Worm (Caenorhabditis elegans) whole organism, mixed stage, embryonic: ENCODE measurements around the gene C25D7.10.

ENCODE experiments used
- blmp-1 ChIP-seq: fragments of 150-350 bp; optimal IDR thresholded peaks from 2 replicates; lab custom pipeline; 2014; ENCODE audit warnings: missing biosample characterization, missing genetic modification characterization
- elt-1 ChIP-seq: sonication (generic microtip); optimal IDR thresholded peaks from 2 replicates; lab custom pipeline; 2017; ENCODE audit warnings: missing genetic modification characterization, mild to moderate bottlenecking, missing compliant biosample characterization, antibody characterized with exemption, moderate library complexity, borderline replicate concordance; ENCODE audit not compliant: insufficient read depth
- elt-3 ChIP-seq: fragments of 150-350 bp; optimal IDR thresholded peaks from 2 replicates; lab custom pipeline; 2014; ENCODE audit warnings: missing biosample characterization, missing genetic modification characterization
- mep-1 ChIP-seq: fragments of 150-350 bp; optimal IDR thresholded peaks from 2 replicates; lab custom pipeline; 2017; ENCODE audit warnings: missing biosample characterization, missing genetic modification reagents, missing genetic modification characterization, inconsistent platforms
- mls-2 ChIP-seq: sonication (generic microtip); optimal IDR thresholded peaks from 2 replicates; lab custom pipeline; 2016; ENCODE audit warnings: mild to moderate bottlenecking, missing genetic modification characterization, moderate library complexity, missing compliant biosample characterization
- nhr-12 ChIP-seq: fragments of 150-350 bp; optimal IDR thresholded peaks from 2 replicates; lab custom pipeline; 2014; ENCODE audit warnings: missing biosample characterization, missing genetic modification characterization
- nhr-28 ChIP-seq: fragments of 150-350 bp; optimal IDR thresholded peaks from 2 replicates; lab custom pipeline; 2014; ENCODE audit warnings: missing biosample characterization, missing genetic modification characterization
- snpc-4 ChIP-seq: fragments of 150-350 bp; optimal IDR thresholded peaks from 2 replicates; lab custom pipeline; 2014; ENCODE audit warnings: missing biosample characterization, missing genetic modification characterization
- sptf-1 ChIP-seq: sonication (generic microtip); optimal IDR thresholded peaks from 2 replicates; lab custom pipeline; 2017; ENCODE audit warnings: mild to moderate bottlenecking, missing genetic modification characterization, moderate library complexity, missing compliant biosample characterization
- unc-39 ChIP-seq: fragments of 150-350 bp; optimal IDR thresholded peaks from 2 replicates; lab custom pipeline; 2014; ENCODE audit warnings: missing biosample characterization, missing genetic modification characterization
- unc-62 ChIP-seq: fragments of 150-350 bp; optimal IDR thresholded peaks from 2 replicates; lab custom pipeline; 2014; ENCODE audit warnings: missing biosample characterization, missing genetic modification reagents, missing genetic modification characterization
- zip-8 ChIP-seq: fragments of 150-350 bp; optimal IDR thresholded peaks from 2 replicates; lab custom pipeline; 2014; ENCODE audit warnings: missing biosample characterization, missing genetic modification characterization
- ztf-11 ChIP-seq: fragments of 150-350 bp; optimal IDR thresholded peaks from 2 replicates; lab custom pipeline; 2014; ENCODE audit warnings: missing biosample characterization, missing genetic modification characterization

DNA sequence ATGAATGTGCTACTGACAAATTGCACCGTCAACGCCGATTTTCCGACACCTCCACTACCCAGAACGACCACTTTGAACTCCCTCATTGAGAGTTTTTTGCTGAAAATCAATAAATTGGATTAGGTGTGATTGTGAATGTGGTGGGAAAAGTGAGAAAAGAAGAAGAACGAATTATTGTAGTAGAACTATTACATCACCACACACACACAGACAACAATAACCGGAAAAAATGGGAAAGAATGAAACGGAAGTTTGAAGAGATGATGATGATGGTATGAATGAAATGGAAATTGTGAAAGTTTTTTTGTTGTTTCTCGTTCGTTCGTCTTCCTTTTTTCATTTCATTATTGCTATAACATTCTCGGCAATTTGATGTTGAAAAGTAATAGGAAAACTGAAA is 3.3 kb upstream of the C25D7.10 start, which contains the start of gene rap-2:
- TF ChIP-seq nhr-28 (tag; lab: Kevin White, UChicago) (no peak), unc-62 (GFP tag; lab: Kevin White, UChicago) (no peak), sptf-1 (no peak), nhr-12 (tag; lab: Kevin White, UChicago) (no peak), elt-3 (tag; lab: Kevin White, UChicago) (no peak), ztf-11 (no peak), mep-1 (tag; lab: Kevin White, UChicago) (no peak), unc-39 (tag; lab: Kevin White, UChicago) (no peak), elt-1 (tag; lab: Kevin White, UChicago) (no peak), zip-8 (tag; lab: Kevin White, UChicago) (no peak), mls-2 (tag; lab: Kevin White, UChicago) (no peak), snpc-4 (tag; lab: Kevin White, UChicago) (no peak), blmp-1 (tag; lab: Kevin White, UChicago) (no peak)
